Fruit fly (Drosophila melanogaster): ENCODE measurements around the gene CG14841.

DNA sequence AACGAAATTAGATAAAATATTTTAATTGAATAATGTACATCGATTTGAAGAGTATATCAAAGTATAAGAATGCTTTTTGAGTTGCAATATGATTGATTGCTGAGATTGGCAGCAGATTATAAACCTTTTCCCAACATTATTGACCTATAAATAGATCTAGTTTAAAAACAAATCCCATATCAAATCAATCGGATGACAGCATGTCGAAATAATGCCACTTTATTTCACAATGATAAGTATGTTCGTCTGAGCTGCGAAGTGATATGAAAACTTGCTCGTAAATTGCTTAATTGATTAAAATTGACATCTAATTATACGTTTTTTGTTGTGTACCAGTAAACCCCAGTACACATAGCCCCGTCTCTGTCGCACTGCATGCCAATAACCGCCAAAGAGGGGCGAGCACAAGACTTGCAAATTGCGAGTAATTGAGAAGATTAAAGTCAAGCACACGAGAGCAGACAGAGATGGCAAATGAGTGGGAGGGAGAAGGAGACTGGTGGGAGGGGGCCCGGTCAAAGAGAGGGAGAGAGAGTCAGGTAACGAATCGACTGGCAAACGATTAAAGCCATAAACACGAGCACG lies 20.9 kb upstream of the CG14841 start:
- no peak for TF ChIP-seq B-H1 (GFP tag; IDR thresholded peaks at IDR 0.05)
- no peak for TF ChIP-seq da (GFP tag; optimal IDR thresholded peaks at IDR 0.05)
- no peak for TF ChIP-seq fd64A (GFP tag; optimal IDR thresholded peaks at IDR 0.05)

Measured in whole organism, embryonic.